Fruit fly (Drosophila melanogaster) whole organism, embryonic: ENCODE measurements around the gene CG43072.
A peak's percentile ranks its signal among the peaks of the same experiment; 100 is the strongest.

Experiments
- CG3065 ChIP-seq: fragments of 200-800 bp; sonication (Bioruptor generic); optimal IDR thresholded peaks from 2 replicates; lab custom pipeline; 2016; ENCODE audit warnings: missing biosample characterization, missing genetic modification characterization
- CG31388 ChIP-seq: fragments of 200-800 bp; sonication (Bioruptor generic); optimal IDR thresholded peaks from 2 replicates; lab custom pipeline; 2016; ENCODE audit warnings: missing biosample characterization, missing genetic modification characterization
- CG6272 ChIP-seq: fragments of 200-800 bp; sonication (Bioruptor generic); IDR thresholded peaks from 2 replicates; pipeline ENCODE4 v1.3.6; 2022; ENCODE audit warnings: missing biosample characterization, missing genetic modification characterization
- MESR4 ChIP-seq: fragments of 200-800 bp; sonication (Bioruptor generic); optimal IDR thresholded peaks from 2 replicates; lab custom pipeline; 2018; ENCODE audit warnings: missing biosample characterization, mild to moderate bottlenecking, missing genetic modification characterization, moderate library complexity
- chinmo ChIP-seq: fragments of 200-800 bp; sonication (Bioruptor generic); IDR thresholded peaks from 4 replicates; pipeline ENCODE4 v1.3.6; 2022; ENCODE audit warnings: missing biosample characterization, missing genetic modification characterization; ENCODE audit not compliant: partially characterized antibody
- ewg ChIP-seq: fragments of 200-800 bp; sonication (Bioruptor generic); optimal IDR thresholded peaks from 3 replicates; lab custom pipeline; 2017; ENCODE audit warnings: mild to moderate bottlenecking, missing biosample characterization, missing genetic modification reagents, missing genetic modification characterization
- ind ChIP-seq: fragments of 200-800 bp; sonication (Bioruptor generic); optimal IDR thresholded peaks from 3 replicates; lab custom pipeline; 2016; ENCODE audit warnings: missing biosample characterization, missing genetic modification characterization
- slou ChIP-seq: fragments of 200-800 bp; sonication (Bioruptor generic); optimal IDR thresholded peaks from 3 replicates; lab custom pipeline; 2016; ENCODE audit warnings: missing biosample characterization, missing genetic modification characterization

DNA sequence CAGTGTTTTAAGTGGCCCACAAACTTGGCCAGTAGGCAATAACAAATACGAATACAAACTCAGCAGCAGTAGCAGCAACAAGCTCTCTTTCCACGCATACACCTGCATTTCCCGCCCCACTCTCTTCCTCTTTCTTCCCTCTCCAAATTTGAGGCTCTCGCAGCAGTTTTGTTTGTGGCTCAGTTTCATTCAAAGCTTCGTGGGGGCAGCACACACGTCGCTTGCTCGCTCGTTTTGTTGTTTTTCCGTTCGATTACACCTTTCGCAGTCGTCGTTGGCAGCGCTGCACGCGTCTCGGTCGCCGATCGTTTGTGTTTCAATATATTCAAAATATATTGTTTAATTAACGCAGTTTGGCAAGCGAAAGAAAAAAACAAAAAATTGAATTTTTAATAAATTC lies 7.0 kb upstream of the CG43072 start:
- no peak for TF ChIP-seq slou (GFP tag; lab: Kevin White, UChicago)
- no peak for TF ChIP-seq ewg
- no peak for TF ChIP-seq ind (GFP tag; lab: Kevin White, UChicago)
- no peak for TF ChIP-seq CG6272 (GFP tag; lab: Robert Waterston, UW)
- no peak for TF ChIP-seq CG3065 (GFP tag; lab: Kevin White, UChicago)
- peak; percentile 98 for TF ChIP-seq chinmo
- TF ChIP-seq MESR4 (GFP tag; lab: Kevin White, UChicago), result no peak
- no peak for TF ChIP-seq CG31388 (GFP tag; lab: Kevin White, UChicago)
